Worm (Caenorhabditis elegans): ENCODE data around the gene T25G12.6.
"Not testable (repeated sequence)": the region's sequence is repeated elsewhere in the genome, so short reads cannot be mapped to it uniquely, and the experiment has no call there.

The T25G12.6 gene

DNA sequence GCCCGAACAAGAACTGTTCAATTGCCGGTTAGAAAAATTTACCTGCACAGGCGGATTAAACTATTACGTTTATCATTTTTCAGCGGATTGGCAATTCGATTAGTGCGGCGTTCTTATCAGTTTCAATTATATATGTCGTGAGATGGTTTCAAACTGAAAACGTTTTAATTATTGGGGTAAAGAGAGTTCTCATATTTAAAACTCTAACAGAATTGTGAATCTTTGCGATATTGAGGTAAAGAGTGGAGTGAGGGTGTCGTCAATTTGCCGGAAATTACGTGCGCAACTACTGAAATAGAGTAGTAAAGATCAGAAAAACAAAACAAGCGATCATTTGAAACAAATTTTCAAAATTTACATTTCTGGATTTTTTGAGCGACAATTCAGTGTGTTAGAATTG lies at the start of gene T25G12.6:
TSS of gene T25G12.6 (minus strand) at position 101 of the 400 bp plus-strand sequence.
- TF ChIP-seq mbf-1 (tag; optimal IDR thresholded peaks at IDR 0.05) (no peak), fos-1 (tag; optimal IDR thresholded peaks at IDR 0.05) (peak; percentile 6)

DNA sequence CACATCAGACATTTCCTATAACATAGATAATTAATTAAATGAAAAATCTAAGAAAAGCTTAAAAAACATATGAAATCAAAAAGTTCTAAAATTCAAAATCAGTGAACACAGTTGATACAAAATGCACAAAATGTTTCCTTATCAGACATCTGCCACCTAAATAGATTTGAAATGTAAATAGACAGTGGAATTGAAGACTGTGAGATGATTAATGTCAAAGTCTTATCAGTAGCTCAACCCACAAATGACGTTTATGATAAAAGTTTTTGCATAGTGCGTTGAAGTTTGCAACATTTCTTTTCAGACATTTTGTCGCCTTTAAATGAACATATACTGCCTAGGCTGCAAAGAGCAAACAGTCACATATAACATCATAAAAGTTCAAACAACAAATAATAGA lies 26.8 kb upstream of the T25G12.6 start, which contains the start of gene Y40C7B.4:
TSS of gene Y40C7B.4 (minus strand) at position 19 of the 400 bp plus-strand sequence.
- no peak for TF ChIP-seq peb-1 (tag; optimal IDR thresholded peaks at IDR 0.05)
- no peak for TF ChIP-seq ztf-4 (tag; optimal IDR thresholded peaks at IDR 0.05)
- no peak for TF ChIP-seq nhr-129 (tag; optimal IDR thresholded peaks at IDR 0.05)
- no peak for TF ChIP-seq ceh-16 (tag; optimal IDR thresholded peaks at IDR 0.05)
- TF ChIP-seq gmeb-1 (tag; optimal IDR thresholded peaks at IDR 0.05): peak; percentile 1
- TF ChIP-seq sma-9 (GFP tag; optimal IDR thresholded peaks at IDR 0.05): peak; percentile 89
- no peak for TF ChIP-seq sma-9 (tag; optimal IDR thresholded peaks at IDR 0.05)
- TF ChIP-seq sma-3 (GFP tag; optimal IDR thresholded peaks at IDR 0.05): peak; percentile 41
- TF ChIP-seq elt-3 (tag; optimal IDR thresholded peaks at IDR 0.05): no peak
- no peak for TF ChIP-seq mab-5 (tag; optimal IDR thresholded peaks at IDR 0.05)
- TF ChIP-seq crh-2 (tag; optimal IDR thresholded peaks at IDR 0.05): peak; percentile 23
- TF ChIP-seq lin-11 (tag; optimal IDR thresholded peaks at IDR 0.05): no peak
- no peak for TF ChIP-seq nhr-23 (tag; optimal IDR thresholded peaks at IDR 0.05)
- TF ChIP-seq sem-4 (tag; optimal IDR thresholded peaks at IDR 0.05): no peak
- peak; percentile 93 for TF ChIP-seq fos-1 (tag; optimal IDR thresholded peaks at IDR 0.05)
- no peak for TF ChIP-seq nhr-77 (tag; optimal IDR thresholded peaks at IDR 0.05)
- TF ChIP-seq unc-62 (GFP tag; optimal IDR thresholded peaks at IDR 0.05): no peak

DNA sequence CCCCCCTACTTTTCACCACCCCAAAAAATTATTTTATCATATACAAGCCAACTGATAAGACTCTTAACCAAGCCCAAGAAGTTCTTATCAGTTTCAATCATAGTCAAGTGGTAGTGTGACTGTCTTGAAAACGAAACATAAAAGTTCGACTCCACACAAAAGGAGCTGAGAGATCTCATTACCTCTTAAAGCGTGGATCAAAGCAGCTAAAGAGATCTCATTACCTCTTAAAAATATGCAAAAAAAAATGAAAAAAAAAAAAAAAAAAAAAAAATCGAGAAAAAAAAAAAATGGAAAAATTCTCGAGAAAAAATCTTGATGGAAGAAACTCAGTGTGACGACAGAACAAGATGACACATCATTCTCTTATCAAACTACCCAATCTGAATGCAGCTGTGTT lies 25.7 kb upstream of the T25G12.6 start:
- TF ChIP-seq fos-1 (tag; optimal IDR thresholded peaks at IDR 0.05): peak; percentile 63
- TF ChIP-seq sma-9 (GFP tag; optimal IDR thresholded peaks at IDR 0.05): peak; percentile 10
- TF ChIP-seq sma-9 (tag; optimal IDR thresholded peaks at IDR 0.05): not testable (repeated sequence)

DNA sequence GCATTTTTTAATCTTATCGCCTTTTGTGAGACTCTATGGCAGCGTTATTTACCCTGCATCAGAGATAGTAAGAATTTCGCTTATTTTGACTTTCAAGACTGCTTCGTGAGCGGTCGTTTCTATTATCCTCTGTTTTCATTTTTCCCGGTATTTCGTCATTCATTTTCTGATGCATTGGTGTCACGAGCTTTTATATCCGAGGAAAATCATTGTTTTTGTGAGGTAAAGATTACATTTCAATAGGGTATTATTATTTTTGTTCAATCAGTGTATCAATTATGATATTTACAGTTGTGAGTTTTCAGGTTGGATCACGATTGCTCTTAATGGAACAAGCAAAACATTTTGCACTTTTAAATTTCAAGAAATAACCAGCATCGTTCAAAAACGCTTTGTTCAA lies 17.3 kb upstream of the T25G12.6 start:
- TF ChIP-seq F13H6.1 (tag; optimal IDR thresholded peaks at IDR 0.05): no peak
- peak; percentile 14 for TF ChIP-seq fos-1 (tag; optimal IDR thresholded peaks at IDR 0.05)

DNA sequence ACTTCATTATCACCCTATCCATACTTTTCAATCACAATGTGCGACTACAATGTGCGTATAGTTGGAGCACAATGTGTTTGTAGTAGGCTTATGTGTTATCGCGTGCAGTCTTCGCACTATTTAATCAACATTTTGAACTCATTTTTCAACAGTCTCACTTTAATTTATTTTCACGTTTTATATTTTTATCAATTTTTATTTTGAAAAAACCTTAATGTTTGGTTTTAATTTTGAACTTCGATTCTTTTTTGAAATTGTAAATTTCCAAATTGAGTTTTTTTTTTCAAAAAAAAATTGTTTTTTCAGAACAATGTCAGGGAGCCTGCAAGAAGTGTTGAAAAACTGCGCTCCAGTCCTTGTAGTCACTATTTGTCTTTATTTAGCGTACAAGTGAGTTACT lies 13.0 kb upstream of the T25G12.6 start, which contains the start of gene T25G12.13:
TSS of gene T25G12.13 (plus strand) at position 301 of the 400 bp plus-strand sequence.
- no peak for TF ChIP-seq lsy-2 (tag; optimal IDR thresholded peaks at IDR 0.05)
- no peak for TF ChIP-seq unc-55 (GFP tag; optimal IDR thresholded peaks at IDR 0.05)
- TF ChIP-seq F13H6.1 (tag; optimal IDR thresholded peaks at IDR 0.05): no peak
- no peak for TF ChIP-seq lin-13 (GFP tag; optimal IDR thresholded peaks at IDR 0.05)
- no peak for TF ChIP-seq ztf-11 (tag; optimal IDR thresholded peaks at IDR 0.05)
- TF ChIP-seq C34F6.9 (tag; optimal IDR thresholded peaks at IDR 0.05): no peak
- no peak for TF ChIP-seq nhr-77 (tag; optimal IDR thresholded peaks at IDR 0.05)
- no peak for TF ChIP-seq alr-1 (tag; optimal IDR thresholded peaks at IDR 0.05)
- TF ChIP-seq Y55F3AM.14 (GFP tag; optimal IDR thresholded peaks at IDR 0.05): no peak
- no peak for TF ChIP-seq ztf-4 (tag; optimal IDR thresholded peaks at IDR 0.05)
- no peak for TF ChIP-seq fos-1 (tag; optimal IDR thresholded peaks at IDR 0.05)
- TF ChIP-seq gmeb-1 (tag; optimal IDR thresholded peaks at IDR 0.05): no peak
- TF ChIP-seq unc-39 (tag; optimal IDR thresholded peaks at IDR 0.05): no peak
- TF ChIP-seq nhr-237 (tag; optimal IDR thresholded peaks at IDR 0.05): no peak
- no peak for TF ChIP-seq mbf-1 (tag; optimal IDR thresholded peaks at IDR 0.05)
- no peak for TF ChIP-seq zag-1 (tag; optimal IDR thresholded peaks at IDR 0.05)
- no peak for TF ChIP-seq nhr-11 (tag; optimal IDR thresholded peaks at IDR 0.05)
- no peak for TF ChIP-seq blmp-1 (tag; optimal IDR thresholded peaks at IDR 0.05; ENCODE audit: insufficient read depth)
- TF ChIP-seq peb-1 (tag; optimal IDR thresholded peaks at IDR 0.05): no peak

DNA sequence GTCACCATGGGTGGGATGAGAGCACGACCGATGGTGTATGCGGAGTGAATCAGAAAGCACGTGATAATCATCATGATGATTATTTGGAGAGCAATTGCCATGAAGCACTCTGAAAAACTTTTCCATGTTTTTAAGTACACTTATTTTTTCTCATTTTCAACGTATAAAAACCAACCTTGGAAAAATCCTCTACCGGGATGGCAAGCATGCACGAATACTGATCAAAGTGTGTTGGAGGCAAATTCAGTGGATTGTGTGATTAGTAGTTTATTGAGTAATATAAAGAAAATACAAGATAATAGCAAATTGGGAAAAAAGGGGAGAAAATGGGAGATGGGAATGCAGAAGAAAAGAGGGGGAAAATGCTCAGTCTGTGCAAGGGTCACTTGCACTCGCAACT lies 7.4 kb upstream of the T25G12.6 start, which contains the start of gene T25G12.11:
TSS of gene T25G12.11 (minus strand) at position 101 of the 400 bp plus-strand sequence.
- TF ChIP-seq nhr-129 (tag; optimal IDR thresholded peaks at IDR 0.05): no peak
- no peak for TF ChIP-seq aly-2 (tag; optimal IDR thresholded peaks at IDR 0.05)
- TF ChIP-seq lin-11 (tag; optimal IDR thresholded peaks at IDR 0.05): no peak
- TF ChIP-seq F13H6.1 (tag; optimal IDR thresholded peaks at IDR 0.05): no peak
- no peak for TF ChIP-seq elt-3 (tag; optimal IDR thresholded peaks at IDR 0.05)
- TF ChIP-seq skn-1 (tag; optimal IDR thresholded peaks at IDR 0.05): no peak
- TF ChIP-seq sem-4 (tag; optimal IDR thresholded peaks at IDR 0.05): no peak
- TF ChIP-seq sma-3 (GFP tag; optimal IDR thresholded peaks at IDR 0.05): no peak
- TF ChIP-seq ceh-82 (tag; optimal IDR thresholded peaks at IDR 0.05): no peak
- TF ChIP-seq mbf-1 (tag; optimal IDR thresholded peaks at IDR 0.05): no peak
- no peak for TF ChIP-seq ztf-4 (tag; optimal IDR thresholded peaks at IDR 0.05)
- TF ChIP-seq gmeb-1 (tag; optimal IDR thresholded peaks at IDR 0.05): no peak

Data from whole organism, L2 larva.